Fruit fly (Drosophila melanogaster) whole organism: Measurements from ENCODE around the gene Prosbeta2.

Source experiments
- CG8478 ChIP-seq: fragments of >200 bp; optimal IDR thresholded peaks from 2 replicates; lab custom pipeline; 2018; ENCODE audit warnings: inconsistent platforms
- Dll ChIP-seq: fragments of >200 bp; optimal IDR thresholded peaks from 2 replicates; lab custom pipeline; 2017
- EcR ChIP-seq, 2 experiments: fragments of >200 bp; optimal IDR thresholded peaks; 2 replicates each; lab custom pipeline; 2017; ENCODE audit warnings: missing biosample characterization in 2 of 2, missing genetic modification characterization in 2 of 2, missing genetic modification reagents in 2 of 2
- pan ChIP-seq: fragments of >200 bp; optimal IDR thresholded peaks from 2 replicates; lab custom pipeline; 2017
- psq ChIP-seq: fragments of >200 bp; optimal IDR thresholded peaks from 2 replicates; lab custom pipeline; 2017
- usp ChIP-seq: fragments of >200 bp; optimal IDR thresholded peaks from 2 replicates; lab custom pipeline; 2017; ENCODE audit warnings: missing biosample characterization, missing genetic modification characterization, mixed read lengths

The Prosbeta2 gene

dm6 chr3L:14992807-14993206 is 6.9 kb upstream of the Prosbeta2 start:
- TF ChIP-seq CG8478 (lab: Kevin White, UChicago) (no peak), Dll (lab: Kevin White, UChicago) (no peak), pan (lab: Kevin White, UChicago) (no peak), psq (lab: Kevin White, UChicago) (no peak), usp (GFP tag; lab: Kevin White, UChicago) (no peak), EcR (GFP tag; optimal IDR thresholded peaks at IDR 0.05; lab: Kevin White, UChicago) (no peak)

dm6 chr3L:15005085-15005484 is 5.3 kb downstream of the Prosbeta2 start:
- TF ChIP-seq CG8478 (lab: Kevin White, UChicago) (no peak), usp (GFP tag; lab: Kevin White, UChicago) (no peak), pan (lab: Kevin White, UChicago) (no peak), EcR (GFP tag; optimal IDR thresholded peaks at IDR 0.05; lab: Kevin White, UChicago) (no peak), Dll (lab: Kevin White, UChicago) (no peak), psq (lab: Kevin White, UChicago) (no peak)

- TF ChIP-seq CG8478 (lab: Kevin White, UChicago) (no peak), Dll (lab: Kevin White, UChicago) (no peak), pan (lab: Kevin White, UChicago) (no peak), EcR (GFP tag; optimal IDR thresholded peaks at IDR 0.05; lab: Kevin White, UChicago) (no peak), usp (GFP tag; lab: Kevin White, UChicago) (no peak), psq (lab: Kevin White, UChicago) (no peak)
Measured at dm6 chr3L:15005774-15006173, 6.0 kb downstream of the Prosbeta2 start.

dm6 chr3L:15006825-15007224 is 7.1 kb downstream of the Prosbeta2 start:
- TF ChIP-seq EcR (GFP tag; optimal IDR thresholded peaks at IDR 0.05; lab: Kevin White, UChicago) (no peak), pan (lab: Kevin White, UChicago) (no peak), CG8478 (lab: Kevin White, UChicago) (no peak), usp (GFP tag; lab: Kevin White, UChicago) (no peak)

- TF ChIP-seq usp (GFP tag; lab: Kevin White, UChicago) (no peak), pan (lab: Kevin White, UChicago) (no peak), EcR (GFP tag; optimal IDR thresholded peaks at IDR 0.05; lab: Kevin White, UChicago) (no peak), CG8478 (lab: Kevin White, UChicago) (no peak), Dll (lab: Kevin White, UChicago) (no peak), psq (lab: Kevin White, UChicago) (no peak)
Measured at dm6 chr3L:15007271-15007948, 7.7 kb downstream of the Prosbeta2 start.

dm6 chr3L:15009681-15010080 is 9.9 kb downstream of the Prosbeta2 start:
- TF ChIP-seq psq (lab: Kevin White, UChicago) (no peak), pan (lab: Kevin White, UChicago) (no peak), EcR (GFP tag; optimal IDR thresholded peaks at IDR 0.05; lab: Kevin White, UChicago) (no peak), usp (GFP tag; lab: Kevin White, UChicago) (no peak), CG8478 (lab: Kevin White, UChicago) (no peak), Dll (lab: Kevin White, UChicago) (no peak)

dm6 chr3L:15010601-15011000 is 10.8 kb downstream of the Prosbeta2 start:
- TF ChIP-seq EcR (GFP tag; optimal IDR thresholded peaks at IDR 0.05; lab: Kevin White, UChicago), result no peak
- TF ChIP-seq usp (GFP tag; lab: Kevin White, UChicago), result no peak
- TF ChIP-seq Dll (lab: Kevin White, UChicago), result no peak
- no peak for TF ChIP-seq pan (lab: Kevin White, UChicago)
- TF ChIP-seq CG8478 (lab: Kevin White, UChicago), result no peak
- no peak for TF ChIP-seq psq (lab: Kevin White, UChicago)

- no peak for TF ChIP-seq usp (GFP tag; lab: Kevin White, UChicago)
- TF ChIP-seq CG8478 (lab: Kevin White, UChicago), result no peak
- no peak for TF ChIP-seq pan (lab: Kevin White, UChicago)
- TF ChIP-seq Dll (lab: Kevin White, UChicago), result no peak
- no peak for TF ChIP-seq EcR (GFP tag; optimal IDR thresholded peaks at IDR 0.05; lab: Kevin White, UChicago)
- no peak for TF ChIP-seq psq (lab: Kevin White, UChicago)
Measured at dm6 chr3L:15011142-15011541, 11.4 kb downstream of the Prosbeta2 start.

- no peak for TF ChIP-seq EcR (GFP tag; optimal IDR thresholded peaks at IDR 0.05; lab: Kevin White, UChicago)
- TF ChIP-seq CG8478 (lab: Kevin White, UChicago), result no peak
- TF ChIP-seq usp (GFP tag; lab: Kevin White, UChicago), result no peak
- TF ChIP-seq pan (lab: Kevin White, UChicago), result no peak
- no peak for TF ChIP-seq Dll (lab: Kevin White, UChicago)
- TF ChIP-seq psq (lab: Kevin White, UChicago), result no peak
Measured at dm6 chr3L:15011638-15012335, 12.0 kb downstream of the Prosbeta2 start.

- TF ChIP-seq EcR (GFP tag; optimal IDR thresholded peaks at IDR 0.05; lab: Kevin White, UChicago), result no peak
- TF ChIP-seq Dll (lab: Kevin White, UChicago), result no peak
- TF ChIP-seq usp (GFP tag; lab: Kevin White, UChicago), result no peak
- no peak for TF ChIP-seq psq (lab: Kevin White, UChicago)
- no peak for TF ChIP-seq CG8478 (lab: Kevin White, UChicago)
- TF ChIP-seq pan (lab: Kevin White, UChicago), result no peak
Measured at dm6 chr3L:15013296-15013695, 13.5 kb downstream of the Prosbeta2 start.
